Fruit fly (Drosophila melanogaster): ENCODE results near the gene CG12708.

Gene CG12708

dm6 chrX:15709984-15710750, 34.9 kb downstream of the CG12708 start, which contains the start of the genes CG9281 and CG15601:
TSS of gene CG9281 (minus strand) at chrX:15710539.
TSS of gene CG15601 (plus strand) at chrX:15710647.
- TF ChIP-seq HLH3B (GFP tag; IDR thresholded peaks at IDR 0.05): no peak
- TF ChIP-seq mirr (GFP tag; optimal IDR thresholded peaks at IDR 0.05): peak; percentile 2
- TF ChIP-seq CG1233 (GFP tag; optimal IDR thresholded peaks at IDR 0.05): no peak
- no peak for TF ChIP-seq ssp (GFP tag; IDR thresholded peaks at IDR 0.05)
- no peak for TF ChIP-seq twi (tag; optimal IDR thresholded peaks at IDR 0.05)
- TF ChIP-seq dysf (GFP tag; IDR thresholded peaks at IDR 0.05): peak; percentile 32; the same call in 1 of the 3 replicates
- no peak for TF ChIP-seq CG3995 (GFP tag; optimal IDR thresholded peaks at IDR 0.05)
- TF ChIP-seq tll (GFP tag; optimal IDR thresholded peaks at IDR 0.05): no peak
- no peak for TF ChIP-seq Dip2 (GFP tag; IDR thresholded peaks at IDR 0.05)
- no peak for TF ChIP-seq pb (GFP tag; optimal IDR thresholded peaks at IDR 0.05)
- no peak for TF ChIP-seq chif (GFP tag; optimal IDR thresholded peaks at IDR 0.05)
- TF ChIP-seq CG10565 (GFP tag; optimal IDR thresholded peaks at IDR 0.05): no peak
- no peak for TF ChIP-seq grn (GFP tag; optimal IDR thresholded peaks at IDR 0.05)
- TF ChIP-seq esg (GFP tag; conservative IDR thresholded peaks at IDR 0.05): no peak
- TF ChIP-seq CG14441 (GFP tag; IDR thresholded peaks at IDR 0.05): no peak
- TF ChIP-seq Dip3 (GFP tag; optimal IDR thresholded peaks at IDR 0.05): no peak
- no peak for TF ChIP-seq Dek (tag; optimal IDR thresholded peaks at IDR 0.05)
- TF ChIP-seq CG9817 (tag; optimal IDR thresholded peaks at IDR 0.05): no peak
- TF ChIP-seq CG8290 (GFP tag; optimal IDR thresholded peaks at IDR 0.05): no peak
- peak in 1 of 2 experiments; percentile 59 for TF ChIP-seq CG8290 (tag; optimal IDR thresholded peaks at IDR 0.05)
- no peak for TF ChIP-seq Abd-B (GFP tag; optimal IDR thresholded peaks at IDR 0.05)
- no peak for TF ChIP-seq Fer2 (tag; optimal IDR thresholded peaks at IDR 0.05)
- no peak for TF ChIP-seq CG18011 (GFP tag; optimal IDR thresholded peaks at IDR 0.05)
- TF ChIP-seq CG32532 (GFP tag; IDR thresholded peaks at IDR 0.05): no peak
- no peak for TF ChIP-seq Sox100B (GFP tag; optimal IDR thresholded peaks at IDR 0.05)
- no peak for TF ChIP-seq toy (GFP tag; IDR thresholded peaks at IDR 0.05)
- no peak for TF ChIP-seq Gug (GFP tag; IDR thresholded peaks at IDR 0.05)
- TF ChIP-seq tup (GFP tag; optimal IDR thresholded peaks at IDR 0.05): no peak
- peak; percentile 35 for TF ChIP-seq chm (GFP tag; IDR thresholded peaks at IDR 0.05)
- TF ChIP-seq fd3F (GFP tag; optimal IDR thresholded peaks at IDR 0.05): no peak
- no peak for TF ChIP-seq CG2129 (GFP tag; IDR thresholded peaks at IDR 0.05; ENCODE audit: partially characterized antibody)
- TF ChIP-seq prd (optimal IDR thresholded peaks at IDR 0.05): no peak
- TF ChIP-seq prd (GFP tag; IDR thresholded peaks at IDR 0.05): no peak
- peak in 1 of 2 experiments; percentile 83 for TF ChIP-seq Pdp1 (GFP tag; optimal IDR thresholded peaks at IDR 0.05)
- TF ChIP-seq CG4404 (GFP tag; IDR thresholded peaks at IDR 0.05): no peak
- no peak for TF ChIP-seq zf30C (GFP tag; optimal IDR thresholded peaks at IDR 0.05)
- peak; percentile 8 for TF ChIP-seq Xbp1 (GFP tag; optimal IDR thresholded peaks at IDR 0.05)
- no peak for TF ChIP-seq scrt (GFP tag; optimal IDR thresholded peaks at IDR 0.05)
- peak; percentile 33 for TF ChIP-seq CG9932 (GFP tag; IDR thresholded peaks at IDR 0.05)
- peak; percentile 9; the same call in 1 of the 3 replicates for TF ChIP-seq otp (GFP tag; IDR thresholded peaks at IDR 0.05)
- TF ChIP-seq hb (GFP tag; IDR thresholded peaks at IDR 0.05; ENCODE audit: partially characterized antibody): no peak
- no peak for TF ChIP-seq CG11696 (GFP tag; IDR thresholded peaks at IDR 0.05)
- no peak for TF ChIP-seq ERR (GFP tag; optimal IDR thresholded peaks at IDR 0.05)
- no peak for TF ChIP-seq CG14965 (GFP tag; optimal IDR thresholded peaks at IDR 0.05; ENCODE audit: borderline replicate concordance)
- no peak for TF ChIP-seq CG6689 (GFP tag; IDR thresholded peaks at IDR 0.05)
- TF ChIP-seq CG1024 (GFP tag; IDR thresholded peaks at IDR 0.05): no peak
- no peak for TF ChIP-seq CG4282 (GFP tag; optimal IDR thresholded peaks at IDR 0.05)
- no peak for TF ChIP-seq Spps (tag; optimal IDR thresholded peaks at IDR 0.05)
- no peak for TF ChIP-seq Ravus (GFP tag; IDR thresholded peaks at IDR 0.05)
- no peak for TF ChIP-seq Kr (GFP tag; optimal IDR thresholded peaks at IDR 0.05)
- TF ChIP-seq nerfin-1 (tag; optimal IDR thresholded peaks at IDR 0.05): no peak
